Worm (Caenorhabditis elegans): ENCODE results near the gene srbc-14.

srbc-14 gene

ce11 chrV:17089342-17089741 lies 17.9 kb upstream of the srbc-14 start, which contains the start of gene T05E12.6:
TSS of gene T05E12.6 (minus strand) at chrV:17089442.
- TF ChIP-seq ref-1 (GFP tag; conservative IDR thresholded peaks at IDR 0.05) = no peak
- no peak for TF ChIP-seq ztf-23 (GFP tag; IDR thresholded peaks at IDR 0.05)
- TF ChIP-seq tab-1 (GFP tag; IDR thresholded peaks at IDR 0.05) = no peak
- no peak for TF ChIP-seq flt-1 (GFP tag; IDR thresholded peaks at IDR 0.05)
- no peak for TF ChIP-seq med-1 (GFP tag; optimal IDR thresholded peaks at IDR 0.05; ENCODE audit: insufficient read depth)
- TF ChIP-seq T22C8.4 (GFP tag; IDR thresholded peaks at IDR 0.05) = no peak
- TF ChIP-seq cog-1 (tag; optimal IDR thresholded peaks at IDR 0.05) = no peak
- no peak for TF ChIP-seq klf-2 (GFP tag; conservative IDR thresholded peaks at IDR 0.05)
- no peak for TF ChIP-seq ztf-29 (GFP tag; IDR thresholded peaks at IDR 0.05)

- TF ChIP-seq flt-1 (GFP tag; IDR thresholded peaks at IDR 0.05) (no peak), ztf-23 (GFP tag; IDR thresholded peaks at IDR 0.05) (no peak)
Observed at ce11 chrV:17082718-17083117, 11.2 kb upstream of the srbc-14 start, which contains the start of gene T05E12.9. TSS of gene T05E12.9 (minus strand) at chrV:17082818.

- no peak for TF ChIP-seq klf-2 (GFP tag; conservative IDR thresholded peaks at IDR 0.05)
- TF ChIP-seq ztf-29 (GFP tag; IDR thresholded peaks at IDR 0.05) = no peak
- TF ChIP-seq cog-1 (tag; optimal IDR thresholded peaks at IDR 0.05) = no peak
- TF ChIP-seq tab-1 (GFP tag; IDR thresholded peaks at IDR 0.05) = no peak
- TF ChIP-seq ref-1 (GFP tag; conservative IDR thresholded peaks at IDR 0.05) = no peak
Observed at ce11 chrV:17079795-17080194, 8.3 kb upstream of the srbc-14 start, which contains the start of gene srw-20. TSS of gene srw-20 (minus strand) at chrV:17079895.

- TF ChIP-seq ztf-29 (GFP tag; IDR thresholded peaks at IDR 0.05) (no peak), T22C8.4 (GFP tag; IDR thresholded peaks at IDR 0.05) (no peak), med-1 (GFP tag; optimal IDR thresholded peaks at IDR 0.05; ENCODE audit: insufficient read depth) (no peak), klf-2 (GFP tag; conservative IDR thresholded peaks at IDR 0.05) (no peak), ztf-23 (GFP tag; IDR thresholded peaks at IDR 0.05) (no peak), ref-1 (GFP tag; conservative IDR thresholded peaks at IDR 0.05) (no peak), cog-1 (tag; optimal IDR thresholded peaks at IDR 0.05) (no peak), flt-1 (GFP tag; IDR thresholded peaks at IDR 0.05) (no peak), tab-1 (GFP tag; IDR thresholded peaks at IDR 0.05) (no peak)
Observed at ce11 chrV:17077889-17078288, 6.4 kb upstream of the srbc-14 start, which contains the start of gene T05E12.3. TSS of gene T05E12.3 (minus strand) at chrV:17077989.

- no peak for TF ChIP-seq med-1 (GFP tag; optimal IDR thresholded peaks at IDR 0.05; ENCODE audit: insufficient read depth)
- TF ChIP-seq tab-1 (GFP tag; IDR thresholded peaks at IDR 0.05) = no peak
- TF ChIP-seq cog-1 (tag; optimal IDR thresholded peaks at IDR 0.05) = no peak
- TF ChIP-seq ref-1 (GFP tag; conservative IDR thresholded peaks at IDR 0.05) = no peak
- no peak for TF ChIP-seq klf-2 (GFP tag; conservative IDR thresholded peaks at IDR 0.05)
- TF ChIP-seq ztf-23 (GFP tag; IDR thresholded peaks at IDR 0.05) = no peak
- no peak for TF ChIP-seq flt-1 (GFP tag; IDR thresholded peaks at IDR 0.05)
- no peak for TF ChIP-seq ztf-29 (GFP tag; IDR thresholded peaks at IDR 0.05)
- no peak for TF ChIP-seq T22C8.4 (GFP tag; IDR thresholded peaks at IDR 0.05)
Observed at ce11 chrV:17075900-17076299, 4.4 kb upstream of the srbc-14 start, which contains the start of gene str-125. TSS of gene str-125 (minus strand) at chrV:17076000.

DNA sequence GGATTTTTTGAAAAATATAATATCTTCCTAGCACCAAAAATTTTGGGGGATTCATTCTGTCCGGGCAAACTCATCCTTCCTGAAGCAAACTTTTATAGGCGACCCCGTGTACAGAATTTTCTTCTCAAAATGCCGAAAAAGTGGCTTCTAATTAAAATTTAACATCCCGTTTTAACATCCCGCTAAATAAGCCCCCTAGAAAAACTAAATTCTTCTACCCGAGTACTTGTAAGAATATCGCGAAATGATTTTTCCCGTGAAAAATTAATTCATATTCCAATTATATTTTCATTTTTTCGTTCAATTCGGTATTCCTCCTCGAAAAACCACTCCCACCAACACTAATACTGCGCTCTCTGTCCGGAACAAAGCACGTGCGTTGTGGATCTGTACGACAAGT lies 2.6 kb downstream of the srbc-14 start, which contains the start of gene T05E12.8:
Gene T05E12.8, plus strand, starts transcription at position 301 of the 400 bp plus-strand sequence.
- no peak for TF ChIP-seq cog-1 (tag; optimal IDR thresholded peaks at IDR 0.05)
- no peak for TF ChIP-seq ztf-29 (GFP tag; IDR thresholded peaks at IDR 0.05)
- no peak for TF ChIP-seq tab-1 (GFP tag; IDR thresholded peaks at IDR 0.05)
- no peak for TF ChIP-seq ref-1 (GFP tag; conservative IDR thresholded peaks at IDR 0.05)
- no peak for TF ChIP-seq ztf-23 (GFP tag; IDR thresholded peaks at IDR 0.05)
- TF ChIP-seq T22C8.4 (GFP tag; IDR thresholded peaks at IDR 0.05) = no peak
- TF ChIP-seq klf-2 (GFP tag; conservative IDR thresholded peaks at IDR 0.05) = no peak
- no peak for TF ChIP-seq flt-1 (GFP tag; IDR thresholded peaks at IDR 0.05)
- no peak for TF ChIP-seq med-1 (GFP tag; optimal IDR thresholded peaks at IDR 0.05; ENCODE audit: insufficient read depth)

DNA sequence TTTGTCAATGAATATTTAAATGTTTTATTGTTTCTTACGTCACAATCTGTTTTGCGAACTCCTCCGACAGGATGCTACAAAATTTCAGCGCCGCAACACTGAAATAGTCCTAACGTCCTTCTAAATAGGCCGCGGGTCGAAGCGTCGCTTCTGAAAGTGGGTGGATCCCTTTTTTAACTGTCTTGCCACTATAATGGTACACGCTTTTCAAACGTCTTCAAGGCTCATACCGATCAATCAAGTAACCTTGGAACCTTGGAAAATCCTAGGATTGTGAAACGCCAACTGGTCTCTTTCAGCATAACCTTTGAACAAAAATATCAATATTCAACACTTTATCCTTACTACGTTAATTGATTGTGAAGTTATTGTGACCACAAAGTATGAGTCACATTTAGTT lies 4.8 kb downstream of the srbc-14 start:
- TF ChIP-seq med-1 (GFP tag; optimal IDR thresholded peaks at IDR 0.05; ENCODE audit: insufficient read depth) (no peak), flt-1 (GFP tag; IDR thresholded peaks at IDR 0.05) (no peak)

DNA sequence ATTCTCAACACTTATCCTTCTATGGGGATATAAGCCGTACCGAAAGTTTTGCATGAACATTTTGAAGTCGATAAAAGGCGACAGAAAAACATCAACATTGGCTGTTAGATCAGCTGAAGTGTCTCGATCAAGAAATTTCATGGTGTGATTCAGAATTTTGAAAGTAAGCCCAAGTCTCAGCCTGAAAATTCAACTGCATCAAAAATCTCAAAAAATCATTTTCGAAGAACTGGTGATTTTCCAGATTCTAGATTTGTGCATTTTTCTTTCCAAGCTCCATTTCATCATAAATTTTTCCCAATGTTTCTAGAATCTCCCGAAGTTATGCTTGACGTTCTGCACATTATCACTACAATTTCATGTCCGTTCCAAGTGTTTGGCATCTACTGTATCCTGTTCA lies 6.8 kb downstream of the srbc-14 start, which contains the start of gene srh-255:
Gene srh-255, plus strand, starts transcription at position 301 of the 400 bp plus-strand sequence.
- TF ChIP-seq flt-1 (GFP tag; IDR thresholded peaks at IDR 0.05) (no peak), klf-2 (GFP tag; conservative IDR thresholded peaks at IDR 0.05) (no peak), tab-1 (GFP tag; IDR thresholded peaks at IDR 0.05) (no peak)

- no peak for TF ChIP-seq ztf-23 (GFP tag; IDR thresholded peaks at IDR 0.05)
- no peak for TF ChIP-seq cog-1 (tag; optimal IDR thresholded peaks at IDR 0.05)
- TF ChIP-seq ztf-29 (GFP tag; IDR thresholded peaks at IDR 0.05) = no peak
- TF ChIP-seq klf-2 (GFP tag; conservative IDR thresholded peaks at IDR 0.05) = no peak
- no peak for TF ChIP-seq flt-1 (GFP tag; IDR thresholded peaks at IDR 0.05)
- no peak for TF ChIP-seq ref-1 (GFP tag; conservative IDR thresholded peaks at IDR 0.05)
- TF ChIP-seq tab-1 (GFP tag; IDR thresholded peaks at IDR 0.05) = no peak
- TF ChIP-seq med-1 (GFP tag; optimal IDR thresholded peaks at IDR 0.05; ENCODE audit: insufficient read depth) = no peak
- no peak for TF ChIP-seq T22C8.4 (GFP tag; IDR thresholded peaks at IDR 0.05)
Observed at ce11 chrV:17061585-17061984, 9.9 kb downstream of the srbc-14 start, which contains the start of gene F28B1.9. TSS of gene F28B1.9 (plus strand) at chrV:17061885.

DNA sequence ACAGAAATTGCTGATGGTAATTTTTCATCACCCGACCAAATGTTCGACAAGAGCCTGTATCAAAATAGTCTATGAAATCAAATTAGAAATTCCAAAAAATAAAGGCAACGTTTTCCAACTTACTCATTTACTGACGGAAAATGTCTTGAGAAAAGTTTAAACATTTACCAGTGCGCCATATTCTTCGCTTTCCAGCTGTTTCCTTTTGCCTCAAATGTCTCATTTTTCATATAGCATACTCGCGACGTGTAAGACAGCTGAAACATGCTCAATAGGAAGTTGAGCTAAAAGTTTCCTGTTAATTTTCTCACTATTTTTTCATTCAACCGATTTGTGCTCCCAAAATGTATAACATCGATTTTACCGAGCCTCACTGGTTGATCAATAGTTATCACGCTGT lies 11.5 kb downstream of the srbc-14 start, which contains the start of gene sri-66:
Gene sri-66, plus strand, starts transcription at position 301 of the 400 bp plus-strand sequence.
- TF ChIP-seq tab-1 (GFP tag; IDR thresholded peaks at IDR 0.05) (no peak), ztf-29 (GFP tag; IDR thresholded peaks at IDR 0.05) (no peak), T22C8.4 (GFP tag; IDR thresholded peaks at IDR 0.05) (no peak), klf-2 (GFP tag; conservative IDR thresholded peaks at IDR 0.05) (no peak), ref-1 (GFP tag; conservative IDR thresholded peaks at IDR 0.05) (no peak), ztf-23 (GFP tag; IDR thresholded peaks at IDR 0.05) (no peak), med-1 (GFP tag; optimal IDR thresholded peaks at IDR 0.05; ENCODE audit: insufficient read depth) (no peak), flt-1 (GFP tag; IDR thresholded peaks at IDR 0.05) (no peak), cog-1 (tag; optimal IDR thresholded peaks at IDR 0.05) (no peak)
